Worm (Caenorhabditis elegans) whole organism, young adult: ENCODE data around the gene C05E7.3.

ENCODE experiments used
- C06A6.2 ChIP-seq: fragments of 200-800 bp; sonication (Bioruptor generic); conservative IDR thresholded peaks from 2 replicates; pipeline ENCODE4 v1.3.6; 2022; ENCODE audit warnings: missing genetic modification characterization, missing compliant biosample characterization
- C17E4.6 ChIP-seq: fragments of 200-800 bp; sonication (Bioruptor generic); IDR thresholded peaks from 2 replicates; pipeline ENCODE4 v1.3.6; 2022; ENCODE audit warnings: missing genetic modification reagents, missing genetic modification characterization, missing compliant biosample characterization
- F10E7.11 ChIP-seq: sonication (generic microtip); optimal IDR thresholded peaks from 2 replicates; lab custom pipeline; 2017; ENCODE audit warnings: mild to moderate bottlenecking, missing genetic modification characterization, moderate library complexity, missing compliant biosample characterization
- F23B12.7 ChIP-seq: sonication (generic microtip); optimal IDR thresholded peaks from 2 replicates; lab custom pipeline; 2017; ENCODE audit warnings: missing genetic modification characterization, mild to moderate bottlenecking, missing compliant biosample characterization, antibody characterized with exemption, moderate library complexity; ENCODE audit not compliant: insufficient read depth
- K12H6.12 ChIP-seq: fragments of 200-800 bp; sonication (Bioruptor generic); optimal IDR thresholded peaks from 2 replicates; lab custom pipeline; 2018; ENCODE audit warnings: mild to moderate bottlenecking, missing genetic modification characterization, missing compliant biosample characterization
- Y53F4B.3 ChIP-seq: fragments of 200-800 bp; sonication (Bioruptor generic); IDR thresholded peaks from 2 replicates; pipeline ENCODE4 v1.3.6; 2022; ENCODE audit warnings: missing genetic modification reagents, missing genetic modification characterization, missing compliant biosample characterization
- ama-1 ChIP-seq, 3 experiments: fragments of 150-350 bp in 1 of 3; sonication (generic microtip) in 2 of 3; optimal IDR thresholded peaks; 2 replicates each; lab custom pipeline; 2014 to 2018; ENCODE audit warnings: missing biosample characterization in 2 of 3, missing genetic modification characterization in 2 of 3, missing genetic modification reagents in 2 of 3
- aptf-2 ChIP-seq: fragments of 200-800 bp; sonication (Bioruptor generic); conservative IDR thresholded peaks from 2 replicates; pipeline ENCODE4 v1.3.6; 2022; ENCODE audit warnings: missing genetic modification reagents, missing genetic modification characterization, missing compliant biosample characterization
- athp-1 ChIP-seq: sonication (generic microtip); optimal IDR thresholded peaks from 2 replicates; lab custom pipeline; 2017; ENCODE audit warnings: mild to moderate bottlenecking, missing genetic modification characterization, missing compliant biosample characterization
- attf-6 ChIP-seq: fragments of 200-800 bp; sonication (Bioruptor generic); IDR thresholded peaks from 2 replicates; pipeline ENCODE4 v1.3.6; 2022; ENCODE audit warnings: missing genetic modification reagents, missing genetic modification characterization, missing compliant biosample characterization
- bed-1 ChIP-seq: fragments of 200-800 bp; sonication (Bioruptor generic); IDR thresholded peaks from 2 replicates; pipeline ENCODE4 v1.3.6; 2022; ENCODE audit warnings: missing genetic modification reagents, missing genetic modification characterization, missing compliant biosample characterization
- bed-2 ChIP-seq: fragments of 200-800 bp; sonication (Bioruptor generic); IDR thresholded peaks from 2 replicates; pipeline ENCODE4 v1.3.6; 2022; ENCODE audit warnings: missing genetic modification reagents, missing genetic modification characterization, missing compliant biosample characterization
- ceh-100 ChIP-seq: fragments of 200-800 bp; sonication (Bioruptor generic); IDR thresholded peaks from 2 replicates; pipeline ENCODE4 v1.3.6; 2022; ENCODE audit warnings: missing genetic modification reagents, missing genetic modification characterization, missing compliant biosample characterization
- ceh-27 ChIP-seq: fragments of 200-800 bp; sonication (Bioruptor generic); optimal IDR thresholded peaks from 2 replicates; lab custom pipeline; 2018; ENCODE audit warnings: mild to moderate bottlenecking, missing genetic modification characterization, moderate library complexity, missing compliant biosample characterization
- ceh-40 ChIP-seq: fragments of 200-800 bp; sonication (Bioruptor generic); IDR thresholded peaks from 2 replicates; pipeline ENCODE4 v1.3.6; 2022; ENCODE audit warnings: missing genetic modification characterization, missing compliant biosample characterization
- ceh-58 ChIP-seq: fragments of 200-800 bp; sonication (Bioruptor generic); IDR thresholded peaks from 2 replicates; pipeline ENCODE4 v1.3.6; 2022; ENCODE audit warnings: missing genetic modification characterization, missing compliant biosample characterization
- ceh-79 ChIP-seq: sonication (generic microtip); optimal IDR thresholded peaks from 2 replicates; lab custom pipeline; 2017; ENCODE audit warnings: mild to moderate bottlenecking, missing genetic modification characterization, missing compliant biosample characterization
- dox-1 ChIP-seq: fragments of 200-800 bp; sonication (Bioruptor generic); IDR thresholded peaks from 2 replicates; pipeline ENCODE4 v1.3.6; 2022; ENCODE audit warnings: missing genetic modification reagents, missing genetic modification characterization, missing compliant biosample characterization
- efl-1 ChIP-seq: fragments of 150-350 bp; optimal IDR thresholded peaks from 2 replicates; lab custom pipeline; 2014; ENCODE audit warnings: missing biosample characterization, missing genetic modification reagents, missing genetic modification characterization
- fkh-3 ChIP-seq: sonication (generic microtip); optimal IDR thresholded peaks from 2 replicates; lab custom pipeline; 2016; ENCODE audit warnings: mild to moderate bottlenecking, missing genetic modification characterization, missing compliant biosample characterization
- hmg-1.2 ChIP-seq: fragments of 200-800 bp; sonication (Bioruptor generic); IDR thresholded peaks from 2 replicates; pipeline ENCODE4 v1.3.6; 2022; ENCODE audit warnings: missing genetic modification reagents, missing genetic modification characterization, missing compliant biosample characterization
- hmg-20 ChIP-seq: fragments of 200-800 bp; sonication (Bioruptor generic); IDR thresholded peaks from 2 replicates; pipeline ENCODE4 v1.3.6; 2022; ENCODE audit warnings: missing genetic modification reagents, missing genetic modification characterization, missing compliant biosample characterization
- let-526 ChIP-seq: fragments of 200-800 bp; sonication (Bioruptor generic); IDR thresholded peaks from 2 replicates; pipeline ENCODE4 v1.3.6; 2022; ENCODE audit warnings: missing genetic modification reagents, missing genetic modification characterization, missing compliant biosample characterization
- let-607 ChIP-seq, 2 experiments: fragments of 200-800 bp in 1 of 2; sonication (Bioruptor generic) in 1 of 2; sonication (generic microtip) in 1 of 2; optimal IDR thresholded peaks; 2 replicates each; lab custom pipeline; 2016 to 2018; ENCODE audit warnings: mild to moderate bottlenecking in 2 of 2, missing compliant biosample characterization in 2 of 2, missing genetic modification characterization in 2 of 2, moderate library complexity in 2 of 2, missing genotype in 1 of 2
- lsl-1 ChIP-seq: fragments of 200-800 bp; sonication (Bioruptor generic); optimal IDR thresholded peaks from 2 replicates; lab custom pipeline; 2018; ENCODE audit warnings: mild to moderate bottlenecking, missing genetic modification characterization, moderate library complexity, missing compliant biosample characterization
- madf-3 ChIP-seq: fragments of 200-800 bp; sonication (Bioruptor generic); IDR thresholded peaks from 2 replicates; pipeline ENCODE4 v1.3.6; 2022; ENCODE audit warnings: missing genetic modification reagents, missing genetic modification characterization, missing compliant biosample characterization
- nhr-120 ChIP-seq: fragments of 200-800 bp; sonication (Bioruptor generic); IDR thresholded peaks from 2 replicates; pipeline ENCODE4 v1.3.6; 2022; ENCODE audit warnings: missing genetic modification characterization, missing compliant biosample characterization
- nhr-179 ChIP-seq: sonication (generic microtip); optimal IDR thresholded peaks from 2 replicates; lab custom pipeline; 2016; ENCODE audit warnings: mild to moderate bottlenecking, missing genetic modification characterization, missing compliant biosample characterization
- nhr-27 ChIP-seq: fragments of 200-800 bp; sonication (Bioruptor generic); optimal IDR thresholded peaks from 2 replicates; lab custom pipeline; 2018; ENCODE audit warnings: mild to moderate bottlenecking, missing genetic modification characterization, moderate library complexity, missing compliant biosample characterization
- rcor-1 ChIP-seq: fragments of 200-800 bp; sonication (Bioruptor generic); IDR thresholded peaks from 2 replicates; pipeline ENCODE4 v1.3.6; 2022; ENCODE audit warnings: missing genetic modification reagents, missing genetic modification characterization, missing compliant biosample characterization
- repo-1 ChIP-seq: sonication (generic microtip); optimal IDR thresholded peaks from 2 replicates; lab custom pipeline; 2017; ENCODE audit warnings: mild to moderate bottlenecking, missing genetic modification characterization, missing compliant biosample characterization
- sea-2 ChIP-seq: fragments of 200-800 bp; sonication (Bioruptor generic); IDR thresholded peaks from 2 replicates; pipeline ENCODE4 v1.3.6; 2022; ENCODE audit warnings: missing genetic modification characterization, missing compliant biosample characterization
- snpc-1.1 ChIP-seq: sonication (generic microtip); optimal IDR thresholded peaks from 2 replicates; lab custom pipeline; 2017; ENCODE audit warnings: missing genetic modification characterization, mild to moderate bottlenecking, missing compliant biosample characterization, antibody characterized with exemption, moderate library complexity, missing genotype, missing genetic modification reagents; ENCODE audit not compliant: insufficient read depth
- unc-130 ChIP-seq: sonication (generic microtip); optimal IDR thresholded peaks from 2 replicates; lab custom pipeline; 2016; ENCODE audit warnings: missing genetic modification reagents, missing genetic modification characterization, missing compliant biosample characterization
- zfh-2 ChIP-seq: fragments of 200-800 bp; sonication (Bioruptor generic); conservative IDR thresholded peaks from 2 replicates; pipeline ENCODE4 v1.3.6; 2022; ENCODE audit warnings: missing genetic modification reagents, missing genetic modification characterization, missing compliant biosample characterization
- zim-3 ChIP-seq: sonication (generic microtip); optimal IDR thresholded peaks from 2 replicates; lab custom pipeline; 2017; ENCODE audit warnings: mild to moderate bottlenecking, missing genetic modification characterization, moderate library complexity, missing compliant biosample characterization
- ztf-25 ChIP-seq: fragments of 200-800 bp; sonication (Bioruptor generic); IDR thresholded peaks from 2 replicates; pipeline ENCODE4 v1.3.6; 2022; ENCODE audit warnings: missing genetic modification reagents, missing genetic modification characterization, missing compliant biosample characterization
- ztf-28 ChIP-seq: fragments of 200-800 bp; sonication (Bioruptor generic); IDR thresholded peaks from 2 replicates; pipeline ENCODE4 v1.3.6; 2022; ENCODE audit warnings: missing genetic modification reagents, missing genetic modification characterization, missing compliant biosample characterization

The C05E7.3 gene

ce11 chrX:12918454-12918853, 28.0 kb downstream of the C05E7.3 start:
- TF ChIP-seq rcor-1 (GFP tag; lab: Robert Waterston, UW) (no peak), athp-1 (no peak), madf-3 (GFP tag; lab: Robert Waterston, UW) (no peak), ceh-58 (GFP tag; lab: Robert Waterston, UW) (no peak), nhr-120 (GFP tag; lab: Robert Waterston, UW) (no peak), nhr-27 (tag; lab: Kevin White, UChicago) (no peak), let-526 (GFP tag; lab: Robert Waterston, UW) (no peak), ztf-28 (no peak), hmg-20 (no peak), F23B12.7 (no peak), C17E4.6 (GFP tag; lab: Robert Waterston, UW) (no peak), bed-1 (no peak), nhr-179 (no peak), ceh-27 (GFP tag; lab: Kevin White, UChicago) (no peak), fkh-3 (tag; lab: Kevin White, UChicago) (no peak)

DNA sequence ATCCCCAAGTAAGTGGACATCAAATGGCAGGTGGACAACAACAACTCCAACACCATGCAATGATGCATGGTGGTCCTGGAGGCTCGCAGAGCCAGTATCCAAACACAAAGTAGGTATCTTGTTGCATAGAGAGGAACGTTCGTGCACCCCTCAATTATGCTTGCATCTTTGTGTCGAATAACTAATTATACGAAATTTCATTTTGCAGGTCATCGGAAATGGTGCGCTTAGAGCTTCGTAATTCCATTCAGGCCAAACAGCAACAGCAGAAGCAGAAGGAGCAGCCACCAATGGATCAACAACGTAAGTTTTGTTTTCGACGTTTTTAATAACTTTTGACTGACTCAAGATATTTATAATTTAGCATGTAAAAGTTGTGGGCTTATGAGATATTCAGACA, 30.0 kb downstream of the C05E7.3 start:
- TF ChIP-seq nhr-120 (GFP tag; lab: Robert Waterston, UW) (no peak), let-607 (tag; optimal IDR thresholded peaks at IDR 0.05; lab: Kevin White, UChicago) (no peak), zfh-2 (no peak), F10E7.11 (tag; lab: Kevin White, UChicago) (no peak), K12H6.12 (tag; lab: Kevin White, UChicago) (no peak), zim-3 (tag; lab: Kevin White, UChicago) (no peak), lsl-1 (no peak), aptf-2 (GFP tag; lab: Robert Waterston, UW) (no peak), snpc-1.1 (no peak), C17E4.6 (GFP tag; lab: Robert Waterston, UW) (no peak), dox-1 (GFP tag; lab: Robert Waterston, UW) (no peak), ceh-100 (GFP tag; lab: Robert Waterston, UW) (no peak), attf-6 (GFP tag; lab: Robert Waterston, UW) (no peak), ztf-28 (no peak)
- TF ChIP-seq, all 124 proteins: peak for 0

DNA sequence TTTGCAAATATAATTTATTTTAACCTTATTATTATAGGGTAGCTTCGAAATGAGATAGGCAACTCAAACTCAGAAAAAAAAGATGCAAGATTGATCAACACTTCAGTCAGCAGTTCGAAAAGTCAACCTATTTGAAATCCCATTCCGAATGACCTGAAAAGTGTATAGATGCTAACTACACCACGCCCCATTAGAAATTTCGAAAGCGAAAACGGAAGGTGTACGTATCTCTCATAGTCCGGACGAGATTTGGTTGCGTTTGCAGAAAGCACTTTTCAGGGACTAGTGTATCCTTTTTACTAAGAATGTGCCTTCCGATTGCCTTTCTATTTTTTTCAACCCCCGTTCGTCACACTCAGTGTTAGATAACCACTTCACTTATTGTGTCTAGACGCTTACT, 30.7 kb downstream of the C05E7.3 start:
- TF ChIP-seq unc-130 (GFP tag; lab: Kevin White, UChicago) (no peak), ceh-79 (tag; lab: Kevin White, UChicago) (no peak), fkh-3 (tag; lab: Kevin White, UChicago) (no peak), bed-2 (no peak), ztf-25 (GFP tag; lab: Robert Waterston, UW) (no peak), hmg-1.2 (no peak), sea-2 (GFP tag; lab: Robert Waterston, UW) (no peak), repo-1 (tag; lab: Kevin White, UChicago) (no peak), Y53F4B.3 (GFP tag; lab: Robert Waterston, UW) (no peak), ceh-40 (no peak), efl-1 (no peak)

ce11 chrX:12915058-12915457, 31.4 kb downstream of the C05E7.3 start:
- TF ChIP-seq C06A6.2 (GFP tag; lab: Robert Waterston, UW) (no peak), ama-1 (optimal IDR thresholded peaks at IDR 0.05; lab: Kevin White, UChicago) (peak; percentile 16), ama-1 (GFP tag; optimal IDR thresholded peaks at IDR 0.05; lab: Kevin White, UChicago) (no peak)
